Worm (Caenorhabditis elegans) whole organism, young adult: Measurements from ENCODE around the gene rfs-1.

Source experiments
- T07F8.4 ChIP-seq: sonication (generic microtip); optimal IDR thresholded peaks from 2 replicates; lab custom pipeline; 2016; ENCODE audit warnings: mild to moderate bottlenecking, missing genetic modification characterization, moderate library complexity, missing compliant biosample characterization
- attf-6 ChIP-seq: fragments of 200-800 bp; sonication (Bioruptor generic); IDR thresholded peaks from 2 replicates; pipeline ENCODE4 v1.3.6; 2022; ENCODE audit warnings: missing genetic modification reagents, missing genetic modification characterization, missing compliant biosample characterization
- tlf-1 ChIP-seq: fragments of 200-800 bp; sonication (Bioruptor generic); optimal IDR thresholded peaks from 2 replicates; lab custom pipeline; 2018; ENCODE audit warnings: mild to moderate bottlenecking, missing genetic modification characterization, missing compliant biosample characterization
- unc-62 ChIP-seq: fragments of 150-350 bp; optimal IDR thresholded peaks from 2 replicates; lab custom pipeline; 2014; ENCODE audit warnings: missing biosample characterization, missing genetic modification reagents, missing genetic modification characterization
- zfh-2 ChIP-seq: fragments of 200-800 bp; sonication (Bioruptor generic); conservative IDR thresholded peaks from 2 replicates; pipeline ENCODE4 v1.3.6; 2022; ENCODE audit warnings: missing genetic modification reagents, missing genetic modification characterization, missing compliant biosample characterization
- ztf-28 ChIP-seq: fragments of 200-800 bp; sonication (Bioruptor generic); IDR thresholded peaks from 2 replicates; pipeline ENCODE4 v1.3.6; 2022; ENCODE audit warnings: missing genetic modification reagents, missing genetic modification characterization, missing compliant biosample characterization

ce11 chrIII:8190505-8190904, 35.8 kb upstream of the rfs-1 start, which contains the start of gene C50C3.19:
- TF ChIP-seq ztf-28 (GFP tag; lab: Robert Waterston, UW) (no peak), tlf-1 (GFP tag; lab: Kevin White, UChicago) (no peak), zfh-2 (no peak), unc-62 (GFP tag; lab: Kevin White, UChicago) (no peak), attf-6 (GFP tag; lab: Robert Waterston, UW) (no peak), T07F8.4 (tag; lab: Kevin White, UChicago) (no peak)
